Worm (Caenorhabditis elegans) whole organism, young adult: ENCODE data around the gene F07H5.10.
A peak's percentile ranks its signal among the peaks of the same experiment; 100 is the strongest.

Experiments used
- B0019.2 ChIP-seq: fragments of 200-800 bp; sonication (Bioruptor generic); conservative IDR thresholded peaks from 2 replicates; pipeline ENCODE4 v1.3.6; 2022; ENCODE audit warnings: missing genetic modification reagents, missing genetic modification characterization, missing compliant biosample characterization
- B0035.1 ChIP-seq: sonication (generic microtip); optimal IDR thresholded peaks from 2 replicates; lab custom pipeline; 2016; ENCODE audit warnings: missing genetic modification characterization, mild to moderate bottlenecking, missing compliant biosample characterization, missing genotype, missing genetic modification reagents
- B0336.3 ChIP-seq: fragments of 200-800 bp; sonication (Bioruptor generic); IDR thresholded peaks from 2 replicates; pipeline ENCODE4 v1.3.6; 2022; ENCODE audit warnings: missing genetic modification characterization, missing compliant biosample characterization
- F22D6.2 ChIP-seq: sonication (generic microtip); optimal IDR thresholded peaks from 2 replicates; lab custom pipeline; 2016; ENCODE audit warnings: mild to moderate bottlenecking, missing genetic modification characterization, missing compliant biosample characterization
- F33H1.4 ChIP-seq: fragments of 200-800 bp; sonication (Bioruptor generic); IDR thresholded peaks from 2 replicates; pipeline ENCODE4 v1.3.6; 2022; ENCODE audit warnings: missing genetic modification reagents, missing genetic modification characterization, missing compliant biosample characterization
- akir-1 ChIP-seq: fragments of 200-800 bp; sonication (Bioruptor generic); optimal IDR thresholded peaks from 2 replicates; lab custom pipeline; 2018; ENCODE audit warnings: mild to moderate bottlenecking, missing genetic modification characterization, moderate library complexity, missing compliant biosample characterization
- ama-1 ChIP-seq, 3 experiments: fragments of 150-350 bp in 1 of 3; sonication (generic microtip) in 2 of 3; optimal IDR thresholded peaks; 2 replicates each; lab custom pipeline; 2014 to 2018; ENCODE audit warnings: missing biosample characterization in 2 of 3, missing genetic modification characterization in 2 of 3, missing genetic modification reagents in 2 of 3
- atf-7 ChIP-seq: sonication (generic microtip); optimal IDR thresholded peaks from 2 replicates; lab custom pipeline; 2017; ENCODE audit warnings: mild to moderate bottlenecking, missing genetic modification characterization, missing compliant biosample characterization
- attf-5 ChIP-seq: fragments of 200-800 bp; sonication (Bioruptor generic); optimal IDR thresholded peaks from 2 replicates; lab custom pipeline; 2018; ENCODE audit warnings: mild to moderate bottlenecking, missing genetic modification characterization, missing compliant biosample characterization
- cebp-2 ChIP-seq: fragments of 200-800 bp; sonication (Bioruptor generic); IDR thresholded peaks from 2 replicates; pipeline ENCODE4 v1.3.6; 2022; ENCODE audit warnings: missing genetic modification characterization, missing compliant biosample characterization
- dox-1 ChIP-seq: fragments of 200-800 bp; sonication (Bioruptor generic); IDR thresholded peaks from 2 replicates; pipeline ENCODE4 v1.3.6; 2022; ENCODE audit warnings: missing genetic modification reagents, missing genetic modification characterization, missing compliant biosample characterization
- ekl-4 ChIP-seq: fragments of 200-800 bp; sonication (Bioruptor generic); IDR thresholded peaks from 2 replicates; pipeline ENCODE4 v1.3.6; 2022; ENCODE audit warnings: missing genetic modification reagents, missing genetic modification characterization, missing compliant biosample characterization
- hlh-12 ChIP-seq: sonication (generic microtip); optimal IDR thresholded peaks from 2 replicates; lab custom pipeline; 2016; ENCODE audit warnings: missing genetic modification characterization, missing compliant biosample characterization
- hmg-20 ChIP-seq: fragments of 200-800 bp; sonication (Bioruptor generic); IDR thresholded peaks from 2 replicates; pipeline ENCODE4 v1.3.6; 2022; ENCODE audit warnings: missing genetic modification reagents, missing genetic modification characterization, missing compliant biosample characterization
- let-607 ChIP-seq, 2 experiments: fragments of 200-800 bp in 1 of 2; sonication (Bioruptor generic) in 1 of 2; sonication (generic microtip) in 1 of 2; optimal IDR thresholded peaks; 2 replicates each; lab custom pipeline; 2016 to 2018; ENCODE audit warnings: mild to moderate bottlenecking in 2 of 2, missing compliant biosample characterization in 2 of 2, missing genetic modification characterization in 2 of 2, moderate library complexity in 2 of 2, missing genotype in 1 of 2
- lin-35 ChIP-seq, 3 experiments: fragments of 150-350 bp in 2 of 3; sonication (generic microtip) in 1 of 3; optimal IDR thresholded peaks; 2 replicates each; lab custom pipeline; 2014 to 2018; ENCODE audit warnings: missing biosample characterization in 3 of 3, missing genetic modification characterization in 3 of 3, missing genetic modification reagents in 3 of 3
- lin-40 ChIP-seq: sonication (generic microtip); optimal IDR thresholded peaks from 2 replicates; lab custom pipeline; 2016; ENCODE audit warnings: missing genetic modification characterization, mild to moderate bottlenecking, missing compliant biosample characterization, missing genotype, missing genetic modification reagents
- lsl-1 ChIP-seq: fragments of 200-800 bp; sonication (Bioruptor generic); optimal IDR thresholded peaks from 2 replicates; lab custom pipeline; 2018; ENCODE audit warnings: mild to moderate bottlenecking, missing genetic modification characterization, moderate library complexity, missing compliant biosample characterization
- madf-3 ChIP-seq: fragments of 200-800 bp; sonication (Bioruptor generic); IDR thresholded peaks from 2 replicates; pipeline ENCODE4 v1.3.6; 2022; ENCODE audit warnings: missing genetic modification reagents, missing genetic modification characterization, missing compliant biosample characterization
- nhr-120 ChIP-seq: fragments of 200-800 bp; sonication (Bioruptor generic); IDR thresholded peaks from 2 replicates; pipeline ENCODE4 v1.3.6; 2022; ENCODE audit warnings: missing genetic modification characterization, missing compliant biosample characterization
- nhr-80 ChIP-seq: sonication (generic microtip); optimal IDR thresholded peaks from 2 replicates; lab custom pipeline; 2016; ENCODE audit warnings: missing genetic modification characterization, missing compliant biosample characterization
- repo-1 ChIP-seq: sonication (generic microtip); optimal IDR thresholded peaks from 2 replicates; lab custom pipeline; 2017; ENCODE audit warnings: mild to moderate bottlenecking, missing genetic modification characterization, missing compliant biosample characterization
- sdz-38 ChIP-seq: sonication (generic microtip); optimal IDR thresholded peaks from 2 replicates; lab custom pipeline; 2016; ENCODE audit warnings: missing genotype, missing genetic modification characterization, missing compliant biosample characterization
- snpc-1.3 ChIP-seq: sonication (generic microtip); optimal IDR thresholded peaks from 2 replicates; lab custom pipeline; 2017; ENCODE audit warnings: missing genetic modification characterization, mild to moderate bottlenecking, missing compliant biosample characterization, antibody characterized with exemption, moderate library complexity, missing genotype, missing genetic modification reagents; ENCODE audit not compliant: insufficient read depth
- somi-1 ChIP-seq: fragments of 200-800 bp; sonication (Bioruptor generic); optimal IDR thresholded peaks from 2 replicates; lab custom pipeline; 2018; ENCODE audit warnings: mild to moderate bottlenecking, missing genetic modification characterization, missing compliant biosample characterization
- zfh-2 ChIP-seq: fragments of 200-800 bp; sonication (Bioruptor generic); conservative IDR thresholded peaks from 2 replicates; pipeline ENCODE4 v1.3.6; 2022; ENCODE audit warnings: missing genetic modification reagents, missing genetic modification characterization, missing compliant biosample characterization
- ztf-28 ChIP-seq: fragments of 200-800 bp; sonication (Bioruptor generic); IDR thresholded peaks from 2 replicates; pipeline ENCODE4 v1.3.6; 2022; ENCODE audit warnings: missing genetic modification reagents, missing genetic modification characterization, missing compliant biosample characterization

Gene F07H5.10

ce11 chrII:8813659-8814058 lies 5.3 kb upstream of the F07H5.10 start:
- peak; percentile 5 for TF ChIP-seq lin-40 (tag; lab: Kevin White, UChicago)
- no peak for TF ChIP-seq B0336.3
- TF ChIP-seq somi-1: peak; percentile 66

DNA sequence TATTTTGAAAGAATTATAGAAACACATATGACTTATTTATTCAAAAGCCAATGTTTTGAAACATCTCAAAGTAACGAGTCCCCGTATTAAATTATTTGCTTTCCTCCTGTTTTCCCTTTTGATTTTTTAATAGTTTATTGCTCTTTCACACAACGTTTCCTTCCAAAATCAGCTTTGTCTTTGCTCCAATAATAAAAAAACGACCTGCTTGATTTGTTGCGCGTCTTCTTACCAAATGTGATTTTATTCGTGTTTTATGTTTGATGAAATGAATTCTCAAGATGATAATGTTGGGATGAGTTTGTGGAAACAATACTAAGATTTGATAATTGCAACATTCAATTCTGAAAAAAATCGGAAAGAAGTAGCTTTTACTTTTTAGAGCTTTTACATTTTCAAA lies 4.0 kb upstream of the F07H5.10 start:
- TF ChIP-seq lin-35 (GFP tag; optimal IDR thresholded peaks at IDR 0.05; lab: Kevin White, UChicago) (no peak), F33H1.4 (GFP tag; lab: Robert Waterston, UW) (no peak), B0336.3 (peak; percentile 31; the same call in 1 of the 2 replicates), ekl-4 (GFP tag; lab: Robert Waterston, UW) (0 out of 2 replicates have a peak, but pooled peaks have one; percentile 39), madf-3 (GFP tag; lab: Robert Waterston, UW) (no peak)
- TF ChIP-seq, all 124 proteins: peak for 2

ce11 chrII:8811825-8812224 lies 3.4 kb upstream of the F07H5.10 start:
- peak; percentile 72 for TF ChIP-seq ama-1 (optimal IDR thresholded peaks at IDR 0.05; lab: Kevin White, UChicago)
- no peak for TF ChIP-seq ama-1 (GFP tag; optimal IDR thresholded peaks at IDR 0.05; lab: Kevin White, UChicago)
- no peak for TF ChIP-seq akir-1 (GFP tag; lab: Kevin White, UChicago)
- TF ChIP-seq, all 124 proteins: peak for 1

- TF ChIP-seq let-607 (tag; optimal IDR thresholded peaks at IDR 0.05; lab: Kevin White, UChicago): peak; percentile 4 to 84
- no peak for TF ChIP-seq F22D6.2 (tag; lab: Kevin White, UChicago)
- TF ChIP-seq attf-5 (GFP tag; lab: Kevin White, UChicago): peak; percentile 38
- peak; percentile 8 for TF ChIP-seq snpc-1.3 (tag; lab: Kevin White, UChicago)
- TF ChIP-seq, all 124 proteins: peak for 3
These were observed 2.5 kb upstream of the F07H5.10 start, which contains the start of the genes F46C5.9 and rer-1 for ce11 chrII:8810679-8811413. TSS of gene F46C5.9 (minus strand) at chrII:8810729. TSS of gene rer-1 (plus strand) at chrII:8811370.

ce11 chrII:8806921-8807320 lies 1.5 kb downstream of the F07H5.10 start, which contains the start of gene pho-13:
TSS of gene pho-13 (minus strand) at chrII:8807021.
- TF ChIP-seq atf-7 (tag; lab: Kevin White, UChicago) (no peak), nhr-80 (peak; percentile 46), dox-1 (no peak), hlh-12 (tag; lab: Kevin White, UChicago) (no peak), zfh-2 (no peak), hmg-20 (GFP tag; lab: Robert Waterston, UW) (no peak)

ce11 chrII:8800830-8801229 lies 7.6 kb downstream of the F07H5.10 start, which contains the start of gene appg-2:
TSS of gene appg-2 (plus strand) at chrII:8801130.
- TF ChIP-seq ztf-28: no peak
- TF ChIP-seq zfh-2: 0 out of 2 replicates have a peak, but pooled peaks have one; percentile 17
- no peak for TF ChIP-seq B0035.1

- TF ChIP-seq cebp-2 (GFP tag; lab: Robert Waterston, UW): 0 out of 2 replicates have a peak, but pooled peaks have one; percentile 31
- no peak for TF ChIP-seq sdz-38 (tag; lab: Kevin White, UChicago)
- no peak for TF ChIP-seq lsl-1
- TF ChIP-seq ekl-4 (GFP tag; lab: Robert Waterston, UW): no peak
- no peak for TF ChIP-seq repo-1 (tag; lab: Kevin White, UChicago)
- TF ChIP-seq nhr-120 (GFP tag; lab: Robert Waterston, UW): no peak
- TF ChIP-seq B0019.2 (GFP tag; lab: Robert Waterston, UW): no peak
These were observed 8.7 kb downstream of the F07H5.10 start for ce11 chrII:8799725-8800124.
